Fruit fly (Drosophila melanogaster): ENCODE results near the gene CG12499.

Gene CG12499

dm6 chr3R:22461673-22462585 is 15.5 kb upstream of the CG12499 start, which contains the start of the genes Rpn7 and AP-2mu (continued):
- TF ChIP-seq Dref (GFP tag; IDR thresholded peaks at IDR 0.05) (peak; percentile 61), CoRest (tag; optimal IDR thresholded peaks at IDR 0.05) (peak; percentile 53), TFAM (GFP tag; optimal IDR thresholded peaks at IDR 0.05) (no peak), CG13894 (tag; optimal IDR thresholded peaks at IDR 0.05) (no peak), CG6654 (GFP tag; optimal IDR thresholded peaks at IDR 0.05) (no peak), CG4730 (GFP tag; IDR thresholded peaks at IDR 0.05) (no peak), CG2116 (GFP tag; optimal IDR thresholded peaks at IDR 0.05) (peak; percentile 54), CG17385 (GFP tag; optimal IDR thresholded peaks at IDR 0.05) (no peak), CG5245 (GFP tag; optimal IDR thresholded peaks at IDR 0.05) (no peak), Hsf (GFP tag; optimal IDR thresholded peaks at IDR 0.05) (no peak), Trl (optimal IDR thresholded peaks at IDR 0.05) (no peak), Trl (GFP tag; optimal IDR thresholded peaks at IDR 0.05) (no peak), slp2 (GFP tag; optimal IDR thresholded peaks at IDR 0.05) (no peak), CG2199 (GFP tag; IDR thresholded peaks at IDR 0.05) (no peak), CTCF (GFP tag; optimal IDR thresholded peaks at IDR 0.05) (no peak), Jarid2 (GFP tag; optimal IDR thresholded peaks at IDR 0.05) (no peak), CG1647 (GFP tag; optimal IDR thresholded peaks at IDR 0.05) (no peak), odd (GFP tag; optimal IDR thresholded peaks at IDR 0.05) (no peak), gsb-n (tag; optimal IDR thresholded peaks at IDR 0.05) (no peak), CG3407 (GFP tag; optimal IDR thresholded peaks at IDR 0.05) (no peak), CG10654 (GFP tag; optimal IDR thresholded peaks at IDR 0.05) (peak; percentile 1), Blimp-1 (GFP tag; optimal IDR thresholded peaks at IDR 0.05) (no peak), CG32767 (GFP tag; IDR thresholded peaks at IDR 0.05) (no peak), row (GFP tag; IDR thresholded peaks at IDR 0.05) (peak; percentile 28; the same call in 1 of the 3 replicates), Doc2 (GFP tag; IDR thresholded peaks at IDR 0.05) (no peak), CG17186 (GFP tag; optimal IDR thresholded peaks at IDR 0.05) (peak; percentile 10), crp (GFP tag; optimal IDR thresholded peaks at IDR 0.05) (peak in 1 of 2 experiments; percentile 25), wor (GFP tag; IDR thresholded peaks at IDR 0.05) (no peak), Hand (GFP tag; optimal IDR thresholded peaks at IDR 0.05) (no peak), CG11504 (tag; optimal IDR thresholded peaks at IDR 0.05) (no peak), zfh2 (GFP tag; optimal IDR thresholded peaks at IDR 0.05) (peak; percentile 17), oc (tag; optimal IDR thresholded peaks at IDR 0.05) (no peak), cato (GFP tag; optimal IDR thresholded peaks at IDR 0.05; ENCODE audit: borderline replicate concordance) (no peak), ro (GFP tag; IDR thresholded peaks at IDR 0.05) (no peak), crc (GFP tag; optimal IDR thresholded peaks at IDR 0.05) (no peak), CG18262 (tag; optimal IDR thresholded peaks at IDR 0.05) (peak; percentile 3), dmrt11E (tag; optimal IDR thresholded peaks at IDR 0.05) (no peak), CG4617 (GFP tag; optimal IDR thresholded peaks at IDR 0.05; ENCODE audit: borderline replicate concordance) (peak; percentile 11), CG10321 (GFP tag; IDR thresholded peaks at IDR 0.05) (no peak), Rx (GFP tag; IDR thresholded peaks at IDR 0.05) (no peak), Scr (GFP tag; IDR thresholded peaks at IDR 0.05; ENCODE audit: partially characterized antibody) (no peak), CG43689 (GFP tag; IDR thresholded peaks at IDR 0.05) (no peak), CG12659 (GFP tag; optimal IDR thresholded peaks at IDR 0.05) (peak; percentile 70), sna (GFP tag; IDR thresholded peaks at IDR 0.05; ENCODE audit: partially characterized antibody) (no peak), CG9797 (GFP tag; optimal IDR thresholded peaks at IDR 0.05) (peak; percentile 75), nerfin-1 (tag; optimal IDR thresholded peaks at IDR 0.05) (peak; percentile 26), caup (GFP tag; optimal IDR thresholded peaks at IDR 0.05; ENCODE audit: severe bottlenecking) (no peak), CG12299 (tag; optimal IDR thresholded peaks at IDR 0.05) (no peak), Dip2 (GFP tag; IDR thresholded peaks at IDR 0.05) (no peak), CG34422 (GFP tag; IDR thresholded peaks at IDR 0.05) (no peak)
